Worm (Caenorhabditis elegans) whole organism, L1 larva: ENCODE data around the gene Y43F8B.14.

Source experiments
- alr-1 ChIP-seq: fragments of 200-800 bp; sonication (Bioruptor generic); optimal IDR thresholded peaks from 2 replicates; lab custom pipeline; 2018; ENCODE audit warnings: borderline replicate concordance, mild to moderate bottlenecking, missing genetic modification characterization, missing compliant biosample characterization
- ceh-90 ChIP-seq: sonication (generic microtip); optimal IDR thresholded peaks from 2 replicates; lab custom pipeline; 2016; ENCODE audit warnings: missing genetic modification characterization, missing compliant biosample characterization
- lir-3 ChIP-seq: sonication (generic microtip); optimal IDR thresholded peaks from 2 replicates; lab custom pipeline; 2016; ENCODE audit warnings: mild to moderate bottlenecking, missing genetic modification characterization, moderate library complexity, missing compliant biosample characterization; ENCODE audit not compliant: poor library complexity
- mep-1 ChIP-seq: fragments of 150-350 bp; optimal IDR thresholded peaks from 2 replicates; lab custom pipeline; 2014; ENCODE audit warnings: missing biosample characterization, missing genetic modification characterization
- nhr-76 ChIP-seq: sonication (generic microtip); optimal IDR thresholded peaks from 2 replicates; lab custom pipeline; 2017; ENCODE audit warnings: missing biosample characterization, missing genetic modification characterization
- pqm-1 ChIP-seq: sonication (generic microtip); optimal IDR thresholded peaks from 3 replicates; lab custom pipeline; 2017; ENCODE audit warnings: missing biosample characterization, missing genetic modification characterization
- sox-4 ChIP-seq: sonication (generic microtip); optimal IDR thresholded peaks from 2 replicates; lab custom pipeline; 2016; ENCODE audit warnings: missing genetic modification characterization, missing compliant biosample characterization

ce11 chrV:19470385-19470784 lies 14.6 kb upstream of the Y43F8B.14 start, which contains the start of gene Y43F8B.11:
- TF ChIP-seq pqm-1 (tag; lab: Kevin White, UChicago), result no peak
- TF ChIP-seq sox-4 (tag; lab: Kevin White, UChicago), result no peak
- no peak for TF ChIP-seq nhr-76 (tag; lab: Kevin White, UChicago)
- no peak for TF ChIP-seq ceh-90 (tag; lab: Kevin White, UChicago)
- TF ChIP-seq mep-1 (tag; lab: Kevin White, UChicago), result no peak
- no peak for TF ChIP-seq alr-1
- TF ChIP-seq lir-3 (tag; lab: Kevin White, UChicago), result no peak
